Worm (Caenorhabditis elegans) whole organism, L2 larva: ENCODE measurements around the gene B0563.5.

Source experiments
- R02D3.7 ChIP-seq: fragments of 150-350 bp; optimal IDR thresholded peaks from 2 replicates; lab custom pipeline; 2014; ENCODE audit warnings: missing biosample characterization, missing genetic modification characterization
- Y55F3AM.14 ChIP-seq: fragments of 200-800 bp; sonication (Bioruptor generic); optimal IDR thresholded peaks from 2 replicates; lab custom pipeline; 2018; ENCODE audit warnings: mild to moderate bottlenecking, missing genetic modification characterization, missing compliant biosample characterization

- TF ChIP-seq R02D3.7 (no peak), Y55F3AM.14 (GFP tag; lab: Kevin White, UChicago) (no peak)
Observed at ce11 chrX:9102150-9102549, 43.8 kb upstream of the B0563.5 start.
